Worm (Caenorhabditis elegans) whole organism, early embryonic: ENCODE results near the gene ZK1236.9.

Source experiments
- B0310.2 ChIP-seq: sonication (generic microtip); optimal IDR thresholded peaks from 2 replicates; lab custom pipeline; 2016; ENCODE audit warnings: mild to moderate bottlenecking, missing genetic modification characterization, missing compliant biosample characterization
- F13C5.2 ChIP-seq: sonication (generic microtip); optimal IDR thresholded peaks from 2 replicates; lab custom pipeline; 2017; ENCODE audit warnings: mild to moderate bottlenecking, missing genetic modification characterization, inconsistent platforms, missing compliant biosample characterization
- aly-1 ChIP-seq: sonication (generic microtip); optimal IDR thresholded peaks from 2 replicates; lab custom pipeline; 2016; ENCODE audit warnings: missing genetic modification characterization, missing compliant biosample characterization
- ama-1 ChIP-seq: fragments of 150-350 bp; optimal IDR thresholded peaks from 2 replicates; lab custom pipeline; 2014
- ceh-13 ChIP-seq: fragments of 200-800 bp; sonication (Bioruptor generic); optimal IDR thresholded peaks from 2 replicates; lab custom pipeline; 2018; ENCODE audit warnings: mild to moderate bottlenecking, missing genetic modification characterization, missing compliant biosample characterization
- ceh-36 ChIP-seq: sonication (generic microtip); optimal IDR thresholded peaks from 2 replicates; lab custom pipeline; 2016; ENCODE audit warnings: missing genetic modification characterization, inconsistent platforms, missing compliant biosample characterization
- ets-7 ChIP-seq: sonication (generic microtip); optimal IDR thresholded peaks from 2 replicates; lab custom pipeline; 2016; ENCODE audit warnings: missing genotype, missing genetic modification characterization, missing compliant biosample characterization
- flt-1 ChIP-seq: fragments of 200-800 bp; sonication (Bioruptor generic); IDR thresholded peaks from 2 replicates; pipeline ENCODE4 v1.3.6; 2022; ENCODE audit warnings: missing genetic modification characterization, missing compliant biosample characterization
- hmbx-1 ChIP-seq: sonication (generic microtip); optimal IDR thresholded peaks from 2 replicates; lab custom pipeline; 2016; ENCODE audit warnings: mild to moderate bottlenecking, missing genetic modification characterization, missing compliant biosample characterization
- hmg-4 ChIP-seq: fragments of 200-800 bp; sonication (Bioruptor generic); optimal IDR thresholded peaks from 2 replicates; lab custom pipeline; 2018; ENCODE audit warnings: mild to moderate bottlenecking, missing genetic modification characterization, missing compliant biosample characterization
- hnd-1 ChIP-seq: sonication (generic microtip); optimal IDR thresholded peaks from 2 replicates; lab custom pipeline; 2016; ENCODE audit warnings: missing genetic modification characterization, missing compliant biosample characterization
- pes-1 ChIP-seq: fragments of 200-800 bp; sonication (Bioruptor generic); IDR thresholded peaks from 2 replicates; pipeline ENCODE4 v1.3.6; 2022; ENCODE audit warnings: missing genetic modification reagents, missing genetic modification characterization, missing compliant biosample characterization
- scrt-1 ChIP-seq: fragments of 200-800 bp; sonication (Bioruptor generic); IDR thresholded peaks from 2 replicates; pipeline ENCODE4 v1.3.6; 2022; ENCODE audit warnings: missing genetic modification characterization, missing compliant biosample characterization
- sea-1 ChIP-seq: fragments of 200-800 bp; sonication (Bioruptor generic); conservative IDR thresholded peaks from 2 replicates; pipeline ENCODE4 v1.3.6; 2022; ENCODE audit warnings: missing genetic modification characterization, missing compliant biosample characterization
- tbx-11 ChIP-seq: fragments of 200-800 bp; sonication (Bioruptor generic); IDR thresholded peaks from 2 replicates; pipeline ENCODE4 v1.3.6; 2022; ENCODE audit warnings: missing genetic modification characterization, missing compliant biosample characterization
- tbx-37 ChIP-seq: fragments of 200-800 bp; sonication (Bioruptor generic); conservative IDR thresholded peaks from 2 replicates; pipeline ENCODE4 v1.3.6; 2022; ENCODE audit warnings: missing genetic modification reagents, missing genetic modification characterization, missing compliant biosample characterization
- tra-4 ChIP-seq: sonication (generic microtip); optimal IDR thresholded peaks from 2 replicates; lab custom pipeline; 2017; ENCODE audit warnings: missing genetic modification characterization, missing compliant biosample characterization

Gene ZK1236.9

DNA sequence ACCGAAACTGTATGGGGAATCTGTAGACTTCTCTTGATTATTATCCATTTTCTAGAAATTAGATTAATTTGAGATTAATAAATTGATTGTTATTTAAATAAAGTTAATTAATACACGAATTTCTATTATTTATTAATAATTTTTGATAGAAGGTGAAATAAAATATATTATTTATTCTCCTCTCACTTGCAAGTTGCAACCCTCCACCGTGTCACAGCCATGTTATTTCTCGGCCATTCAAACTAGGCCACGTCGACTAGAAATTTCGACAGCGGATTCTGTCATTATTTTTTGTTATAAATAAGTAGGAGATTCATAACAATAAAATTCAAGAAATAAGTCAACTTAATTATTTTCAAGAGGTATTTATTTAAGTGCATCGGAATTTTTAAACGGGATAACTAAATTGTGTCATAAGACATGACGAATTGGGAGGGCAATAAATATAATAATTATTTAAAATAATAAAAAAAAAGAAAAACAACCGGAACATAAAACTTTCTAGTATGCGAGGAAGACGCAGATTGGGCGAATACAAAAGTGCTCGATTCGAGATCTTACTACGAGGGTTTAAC, 8.7 kb upstream of the ZK1236.9 start, which contains the start of gene ufbp-1:
TSS of gene ufbp-1 (minus strand) at position 51 of the 575 bp plus-strand sequence.
- 0 out of 2 replicates have a peak, but pooled peaks have one; percentile 17 for TF ChIP-seq sea-1 (GFP tag; lab: Robert Waterston, UW)
- TF ChIP-seq B0310.2 = no peak
- no peak for TF ChIP-seq tbx-11 (GFP tag; lab: Robert Waterston, UW)
- TF ChIP-seq hnd-1 (tag; lab: Kevin White, UChicago) = no peak
- no peak for TF ChIP-seq hmbx-1 (tag; lab: Kevin White, UChicago)

ce11 chrIII:8439312-8439711, 4.3 kb upstream of the ZK1236.9 start, which contains the start of gene pqn-96:
TSS of gene pqn-96 (minus strand) at chrIII:8439412.
- TF ChIP-seq flt-1 (GFP tag; lab: Robert Waterston, UW) = no peak
- no peak for TF ChIP-seq hmg-4

DNA sequence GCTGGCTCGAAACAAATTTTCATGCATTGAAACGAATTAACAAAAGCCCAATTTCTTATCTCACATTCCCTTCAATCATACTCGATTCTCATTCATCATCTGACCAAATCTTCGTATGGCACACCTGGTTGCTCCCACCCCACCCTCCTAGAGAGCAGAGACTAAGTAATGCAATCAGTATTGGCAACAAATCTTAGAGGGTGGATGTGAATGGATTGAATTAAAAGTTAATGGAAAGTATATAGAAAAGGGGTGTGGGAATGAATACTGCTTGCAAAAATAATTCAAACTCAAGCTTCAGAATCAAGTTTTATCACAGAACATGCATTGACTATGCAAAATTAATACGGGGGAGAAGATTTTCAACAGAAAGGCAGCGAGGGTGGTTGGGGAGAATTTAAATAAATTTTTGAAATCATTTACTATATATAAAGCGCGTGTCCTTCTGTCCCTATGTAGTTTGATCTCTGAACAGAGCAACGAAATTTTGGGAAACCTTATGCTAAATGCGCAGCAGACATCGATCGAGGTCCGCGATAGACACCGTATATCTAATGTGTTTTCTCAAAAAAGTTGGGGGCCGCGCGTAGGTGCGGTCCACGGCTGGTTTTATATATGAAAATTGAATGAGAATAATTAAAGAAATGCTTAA, 2.9 kb upstream of the ZK1236.9 start:
- no peak for TF ChIP-seq tbx-37
- no peak for TF ChIP-seq flt-1 (GFP tag; lab: Robert Waterston, UW)
- no peak for TF ChIP-seq tbx-11 (GFP tag; lab: Robert Waterston, UW)
- TF ChIP-seq hmbx-1 (tag; lab: Kevin White, UChicago) = no peak
- no peak for TF ChIP-seq ets-7 (tag; lab: Kevin White, UChicago)
- no peak for TF ChIP-seq hmg-4

- TF ChIP-seq tbx-37 = no peak
- no peak for TF ChIP-seq aly-1 (tag; lab: Kevin White, UChicago)
- TF ChIP-seq pes-1 (GFP tag; lab: Robert Waterston, UW) = no peak
- TF ChIP-seq ama-1 (lab: Kevin White, UChicago) = no peak
- no peak for TF ChIP-seq tbx-11 (GFP tag; lab: Robert Waterston, UW)
- TF ChIP-seq F13C5.2 (tag; lab: Kevin White, UChicago) = no peak
- no peak for TF ChIP-seq flt-1 (GFP tag; lab: Robert Waterston, UW)
- no peak for TF ChIP-seq B0310.2
- TF ChIP-seq hmg-4 = no peak
- no peak for TF ChIP-seq hnd-1 (tag; lab: Kevin White, UChicago)
- no peak for TF ChIP-seq ets-7 (tag; lab: Kevin White, UChicago)
- no peak for TF ChIP-seq ceh-36 (tag; lab: Kevin White, UChicago)
- TF ChIP-seq ceh-13 (GFP tag; lab: Kevin White, UChicago) = no peak
- TF ChIP-seq tra-4 = no peak
- no peak for TF ChIP-seq scrt-1 (GFP tag; lab: Robert Waterston, UW)
- no peak for TF ChIP-seq hmbx-1 (tag; lab: Kevin White, UChicago)
- no peak for TF ChIP-seq sea-1 (GFP tag; lab: Robert Waterston, UW)
Measured at ce11 chrIII:8432143-8432542, 2.8 kb downstream of the ZK1236.9 start, which contains the start of gene ZK1236.5. TSS of gene ZK1236.5 (minus strand) at chrIII:8432214.

DNA sequence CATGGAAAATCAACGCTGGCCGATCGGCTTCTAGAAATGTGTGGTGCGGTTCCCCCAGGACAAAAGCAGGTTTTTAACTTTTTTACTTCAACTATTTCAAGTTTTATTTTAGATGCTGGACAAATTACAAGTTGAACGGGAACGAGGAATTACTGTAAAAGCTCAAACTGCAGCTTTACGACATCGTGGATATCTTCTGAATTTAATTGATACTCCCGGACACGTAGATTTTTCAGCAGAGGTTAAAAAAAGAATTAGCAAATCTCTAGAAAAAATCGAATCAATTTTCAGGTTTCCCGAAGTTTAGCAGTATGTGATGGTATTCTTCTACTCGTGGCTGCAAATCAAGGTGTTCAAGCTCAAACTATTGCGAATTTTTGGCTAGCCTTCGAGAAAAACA, 5.5 kb downstream of the ZK1236.9 start:
- TF ChIP-seq tbx-37 = no peak
- TF ChIP-seq tbx-11 (GFP tag; lab: Robert Waterston, UW) = no peak

DNA sequence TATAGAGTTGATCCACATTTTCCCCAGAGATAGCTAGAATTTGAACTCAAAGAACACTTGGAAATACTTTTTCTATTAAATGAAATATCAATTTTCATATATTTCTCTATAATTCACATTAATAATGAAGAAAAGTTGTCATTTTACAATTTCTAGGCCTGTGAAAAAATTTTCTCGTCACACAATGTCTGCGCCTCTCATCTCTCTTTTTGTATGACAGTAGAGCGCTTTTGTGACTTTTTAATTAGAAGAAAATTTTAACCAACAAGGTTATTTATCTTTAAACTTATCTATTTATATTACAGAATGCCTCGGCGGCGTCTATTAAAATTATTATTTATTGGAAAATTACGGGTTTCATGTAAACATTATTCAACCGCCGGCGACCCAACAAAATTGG, 5.9 kb downstream of the ZK1236.9 start, which contains the start of gene ZK1236.1:
TSS of gene ZK1236.1 (plus strand) at position 263 of the 400 bp plus-strand sequence.
- TF ChIP-seq F13C5.2 (tag; lab: Kevin White, UChicago) (no peak), flt-1 (GFP tag; lab: Robert Waterston, UW) (no peak), tbx-37 (no peak), hmbx-1 (tag; lab: Kevin White, UChicago) (no peak), sea-1 (GFP tag; lab: Robert Waterston, UW) (no peak), ceh-36 (tag; lab: Kevin White, UChicago) (no peak), tbx-11 (GFP tag; lab: Robert Waterston, UW) (no peak), hnd-1 (tag; lab: Kevin White, UChicago) (no peak), tra-4 (no peak), ama-1 (lab: Kevin White, UChicago) (no peak), ets-7 (tag; lab: Kevin White, UChicago) (no peak)

- TF ChIP-seq flt-1 (GFP tag; lab: Robert Waterston, UW) = no peak
- TF ChIP-seq tbx-37 = no peak
- TF ChIP-seq tbx-11 (GFP tag; lab: Robert Waterston, UW) = no peak
- TF ChIP-seq tra-4 = no peak
- TF ChIP-seq hmg-4 = no peak
- TF ChIP-seq ama-1 (lab: Kevin White, UChicago) = no peak
- no peak for TF ChIP-seq ceh-13 (GFP tag; lab: Kevin White, UChicago)
- no peak for TF ChIP-seq B0310.2
Measured at ce11 chrIII:8426271-8426670, 8.7 kb downstream of the ZK1236.9 start, which contains the start of gene cec-1. TSS of gene cec-1 (plus strand) at chrIII:8426333.

ce11 chrIII:8425076-8425475, 9.9 kb downstream of the ZK1236.9 start:
- TF ChIP-seq tbx-11 (GFP tag; lab: Robert Waterston, UW) = no peak
- no peak for TF ChIP-seq sea-1 (GFP tag; lab: Robert Waterston, UW)
- no peak for TF ChIP-seq aly-1 (tag; lab: Kevin White, UChicago)
- no peak for TF ChIP-seq ceh-36 (tag; lab: Kevin White, UChicago)
- no peak for TF ChIP-seq pes-1 (GFP tag; lab: Robert Waterston, UW)
- TF ChIP-seq ama-1 (lab: Kevin White, UChicago) = no peak
- peak; percentile 83 for TF ChIP-seq hmg-4
- TF ChIP-seq F13C5.2 (tag; lab: Kevin White, UChicago) = peak; percentile 58
- no peak for TF ChIP-seq tbx-37
- no peak for TF ChIP-seq ceh-13 (GFP tag; lab: Kevin White, UChicago)
- no peak for TF ChIP-seq tra-4
- no peak for TF ChIP-seq flt-1 (GFP tag; lab: Robert Waterston, UW)
